Worm (Caenorhabditis elegans) whole organism, L1 larva: ENCODE results near the gene C06A6.7.

Experiments used
- ceh-63 ChIP-seq: fragments of 200-800 bp; sonication (Bioruptor generic); optimal IDR thresholded peaks from 2 replicates; lab custom pipeline; 2018; ENCODE audit warnings: mild to moderate bottlenecking, missing genetic modification characterization, missing compliant biosample characterization
- fkh-10 ChIP-seq: sonication (generic microtip); optimal IDR thresholded peaks from 2 replicates; lab custom pipeline; 2017; ENCODE audit warnings: missing biosample characterization, missing genetic modification reagents, missing genetic modification characterization
- grh-1 ChIP-seq: fragments of 200-800 bp; sonication (Bioruptor generic); IDR thresholded peaks from 2 replicates; pipeline ENCODE4 v1.3.6; 2022; ENCODE audit warnings: missing genetic modification reagents, missing genetic modification characterization, missing compliant biosample characterization
- lsy-2 ChIP-seq, 2 experiments: fragments of 150-350 bp; optimal IDR thresholded peaks; 2 replicates each; lab custom pipeline; 2014; ENCODE audit warnings: missing biosample characterization in 2 of 2, missing genetic modification characterization in 2 of 2
- nhr-77 ChIP-seq: fragments of 150-350 bp; optimal IDR thresholded peaks from 2 replicates; lab custom pipeline; 2014; ENCODE audit warnings: missing biosample characterization, missing genetic modification characterization
- ztf-11 ChIP-seq, 2 experiments: sonication (generic microtip); optimal IDR thresholded peaks; 2 replicates each; lab custom pipeline; 2016 to 2017; ENCODE audit warnings: missing genetic modification characterization in 2 of 2, missing biosample characterization in 1 of 2, missing compliant biosample characterization in 1 of 2
- ztf-4 ChIP-seq: fragments of 150-350 bp; optimal IDR thresholded peaks from 2 replicates; lab custom pipeline; 2014; ENCODE audit warnings: missing biosample characterization, missing genetic modification characterization

ce11 chrIV:7841218-7841617 is 2.9 kb upstream of the C06A6.7 start:
- no peak for TF ChIP-seq nhr-77 (tag; lab: Kevin White, UChicago)
- TF ChIP-seq lsy-2 (tag; optimal IDR thresholded peaks at IDR 0.05; lab: Kevin White, UChicago): no peak
- no peak for TF ChIP-seq ztf-11 (tag; optimal IDR thresholded peaks at IDR 0.05; lab: Kevin White, UChicago)
- TF ChIP-seq fkh-10 (GFP tag; lab: Kevin White, UChicago): no peak
- no peak for TF ChIP-seq ztf-4 (tag; lab: Kevin White, UChicago)
- TF ChIP-seq ceh-63 (GFP tag; lab: Kevin White, UChicago): no peak
- no peak for TF ChIP-seq grh-1 (GFP tag; lab: Robert Waterston, UW)
